Fruit fly (Drosophila melanogaster) whole organism, embryonic: ENCODE data around the gene CG34296.

Experiments
- BEAF-32 ChIP-seq: fragments of 200-800 bp; sonication (Bioruptor generic); optimal IDR thresholded peaks from 3 replicates; lab custom pipeline; 2017; ENCODE audit warnings: missing biosample characterization, missing genetic modification characterization, mild to moderate bottlenecking, moderate library complexity, missing genetic modification reagents
- Bgb ChIP-seq: fragments of 200-800 bp; sonication (Bioruptor generic); IDR thresholded peaks from 2 replicates; pipeline ENCODE4 v1.3.6; 2022; ENCODE audit warnings: missing biosample characterization, missing genetic modification characterization; ENCODE audit not compliant: partially characterized antibody
- CG12155 ChIP-seq: fragments of 200-800 bp; sonication (Bioruptor generic); optimal IDR thresholded peaks from 3 replicates; lab custom pipeline; 2016; ENCODE audit warnings: missing biosample characterization, missing genetic modification characterization
- CG1233 ChIP-seq: fragments of 200-800 bp; sonication (Bioruptor generic); optimal IDR thresholded peaks from 4 replicates; lab custom pipeline; 2018; ENCODE audit warnings: missing biosample characterization, mild to moderate bottlenecking, missing genetic modification characterization
- CG13287 ChIP-seq: fragments of 200-800 bp; sonication (Bioruptor generic); IDR thresholded peaks from 2 replicates; pipeline ENCODE4 v1.3.6; 2022; ENCODE audit warnings: missing biosample characterization, missing genetic modification characterization; ENCODE audit not compliant: partially characterized antibody
- CG15696 ChIP-seq: fragments of 200-800 bp; sonication (Bioruptor generic); optimal IDR thresholded peaks from 2 replicates; lab custom pipeline; 2019; ENCODE audit warnings: missing biosample characterization, mild to moderate bottlenecking, missing genetic modification characterization, moderate library complexity
- CG1603 ChIP-seq: fragments of 200-800 bp; sonication (Bioruptor generic); optimal IDR thresholded peaks from 2 replicates; lab custom pipeline; 2019; ENCODE audit warnings: missing biosample characterization, mild to moderate bottlenecking, missing genetic modification characterization, moderate library complexity
- CG16815 ChIP-seq: fragments of 200-800 bp; sonication (Bioruptor generic); optimal IDR thresholded peaks from 3 replicates; lab custom pipeline; 2017; ENCODE audit warnings: missing biosample characterization, mild to moderate bottlenecking, missing genetic modification characterization
- CG17829 ChIP-seq: fragments of 200-800 bp; optimal IDR thresholded peaks from 2 replicates; lab custom pipeline; 2019; ENCODE audit warnings: missing biosample characterization, mild to moderate bottlenecking, missing genetic modification characterization, moderate library complexity
- CG17912 ChIP-seq: fragments of 200-800 bp; sonication (Bioruptor generic); optimal IDR thresholded peaks from 2 replicates; lab custom pipeline; 2018; ENCODE audit warnings: missing biosample characterization, mild to moderate bottlenecking, missing genetic modification characterization
- CG18619 ChIP-seq: fragments of 200-800 bp; sonication (Bioruptor generic); optimal IDR thresholded peaks from 3 replicates; lab custom pipeline; 2017; ENCODE audit warnings: missing biosample characterization, mild to moderate bottlenecking, missing genetic modification characterization
- CG2120 ChIP-seq: fragments of 200-800 bp; sonication (Bioruptor generic); optimal IDR thresholded peaks from 3 replicates; lab custom pipeline; 2016; ENCODE audit warnings: missing biosample characterization, missing genetic modification characterization
- CG31388 ChIP-seq: fragments of 200-800 bp; sonication (Bioruptor generic); optimal IDR thresholded peaks from 2 replicates; lab custom pipeline; 2016; ENCODE audit warnings: missing biosample characterization, missing genetic modification characterization
- CG33213 ChIP-seq: fragments of 200-800 bp; sonication (Bioruptor generic); optimal IDR thresholded peaks from 3 replicates; lab custom pipeline; 2016; ENCODE audit warnings: missing biosample characterization, missing genetic modification characterization
- CG4282 ChIP-seq: fragments of 200-800 bp; sonication (Bioruptor generic); optimal IDR thresholded peaks from 2 replicates; lab custom pipeline; 2016; ENCODE audit warnings: missing biosample characterization, missing genetic modification characterization
- CG5953 ChIP-seq: fragments of 200-800 bp; sonication (Bioruptor generic); IDR thresholded peaks from 2 replicates; pipeline ENCODE4 v1.3.6; 2022; ENCODE audit warnings: missing biosample characterization, missing genetic modification characterization
- CG7928 ChIP-seq: fragments of 200-800 bp; sonication (Bioruptor generic); optimal IDR thresholded peaks from 2 replicates; lab custom pipeline; 2017; ENCODE audit warnings: missing biosample characterization, mild to moderate bottlenecking, missing genetic modification characterization
- CG7963 ChIP-seq: fragments of 200-800 bp; sonication (Bioruptor generic); IDR thresholded peaks from 3 replicates; pipeline ENCODE4 v1.3.6; 2022; ENCODE audit warnings: missing biosample characterization, missing genetic modification characterization; ENCODE audit not compliant: partially characterized antibody
- CG8944 ChIP-seq: fragments of 200-800 bp; sonication (Bioruptor generic); optimal IDR thresholded peaks from 3 replicates; lab custom pipeline; 2016; ENCODE audit warnings: missing biosample characterization, missing genetic modification characterization
- CHES-1-like ChIP-seq: fragments of 200-800 bp; sonication (Bioruptor generic); optimal IDR thresholded peaks from 2 replicates; lab custom pipeline; 2016; ENCODE audit warnings: missing biosample characterization, missing genetic modification characterization
- CTCF ChIP-seq: fragments of 200-800 bp; sonication (Bioruptor generic); optimal IDR thresholded peaks from 2 replicates; lab custom pipeline; 2017; ENCODE audit warnings: missing biosample characterization, mild to moderate bottlenecking, missing genetic modification characterization, moderate library complexity
- Drgx ChIP-seq: fragments of 200-800 bp; sonication (Bioruptor generic); IDR thresholded peaks from 2 replicates; pipeline ENCODE4 v1.3.6; 2022; ENCODE audit warnings: missing biosample characterization, missing genetic modification characterization
- HmgZ ChIP-seq: fragments of 200-800 bp; sonication (Bioruptor generic); optimal IDR thresholded peaks from 2 replicates; lab custom pipeline; 2018; ENCODE audit warnings: missing biosample characterization, mild to moderate bottlenecking, missing genetic modification characterization
- MBD-R2 ChIP-seq: fragments of 200-800 bp; sonication (Bioruptor generic); IDR thresholded peaks from 2 replicates; pipeline ENCODE4 v1.3.6; 2022; ENCODE audit warnings: missing biosample characterization, missing genetic modification characterization
- MESR4 ChIP-seq: fragments of 200-800 bp; sonication (Bioruptor generic); optimal IDR thresholded peaks from 2 replicates; lab custom pipeline; 2018; ENCODE audit warnings: missing biosample characterization, mild to moderate bottlenecking, missing genetic modification characterization, moderate library complexity
- NfI ChIP-seq: fragments of 200-800 bp; sonication (Bioruptor generic); optimal IDR thresholded peaks from 3 replicates; lab custom pipeline; 2018; ENCODE audit warnings: missing biosample characterization, mild to moderate bottlenecking, missing genetic modification characterization, moderate library complexity
- Opbp ChIP-seq: fragments of 200-800 bp; sonication (Bioruptor generic); IDR thresholded peaks from 3 replicates; pipeline ENCODE4 v1.3.6; 2022; ENCODE audit warnings: missing biosample characterization, missing genetic modification characterization; ENCODE audit not compliant: partially characterized antibody
- Rfx ChIP-seq: fragments of 200-800 bp; sonication (Bioruptor generic); IDR thresholded peaks from 2 replicates; pipeline ENCODE4 v1.3.6; 2022; ENCODE audit warnings: missing biosample characterization, missing genetic modification characterization
- Sox102F ChIP-seq: fragments of 200-800 bp; sonication (Bioruptor generic); optimal IDR thresholded peaks from 2 replicates; lab custom pipeline; 2018; ENCODE audit warnings: missing biosample characterization, mild to moderate bottlenecking, missing genetic modification characterization, moderate library complexity
- Sry-δ ChIP-seq: fragments of 200-800 bp; sonication (Bioruptor generic); optimal IDR thresholded peaks from 2 replicates; lab custom pipeline; 2016; ENCODE audit warnings: missing biosample characterization, missing genetic modification characterization
- bsh ChIP-seq, 2 experiments: fragments of 200-800 bp; sonication (Bioruptor generic); optimal IDR thresholded peaks; 2 replicates each; lab custom pipeline; 2017 to 2018; ENCODE audit warnings: mild to moderate bottlenecking in 2 of 2, missing biosample characterization in 2 of 2, missing genetic modification characterization in 2 of 2, moderate library complexity in 1 of 2
- ci ChIP-seq: fragments of 200-800 bp; sonication (Bioruptor generic); IDR thresholded peaks from 3 replicates; pipeline ENCODE4 v1.3.6; 2022; ENCODE audit warnings: missing biosample characterization, missing genetic modification characterization
- cwo ChIP-seq: fragments of 200-800 bp; sonication (Bioruptor generic); optimal IDR thresholded peaks from 3 replicates; lab custom pipeline; 2017; ENCODE audit warnings: missing biosample characterization, missing genetic modification characterization, mild to moderate bottlenecking, moderate library complexity, missing genetic modification reagents
- fd96Cb ChIP-seq: fragments of 200-800 bp; sonication (Bioruptor generic); optimal IDR thresholded peaks from 2 replicates; lab custom pipeline; 2018; ENCODE audit warnings: missing biosample characterization, mild to moderate bottlenecking, missing genetic modification characterization, moderate library complexity
- gcm2 ChIP-seq: fragments of 200-800 bp; sonication (Bioruptor generic); optimal IDR thresholded peaks from 2 replicates; lab custom pipeline; 2016; ENCODE audit warnings: missing biosample characterization, missing genetic modification characterization
- grau ChIP-seq: fragments of 200-800 bp; optimal IDR thresholded peaks from 3 replicates; lab custom pipeline; 2019; ENCODE audit warnings: missing biosample characterization, mild to moderate bottlenecking, missing genetic modification characterization, moderate library complexity
- hkb ChIP-seq, 2 experiments: fragments of 200-800 bp in 1 of 2; fragments of >200 bp in 1 of 2; sonication (Bioruptor generic) in 1 of 2; IDR thresholded peaks in 1 of 2; optimal IDR thresholded peaks in 1 of 2; 2 replicates each; pipeline versions ENCODE4 v1.3.6 to Lab custom; 2017 to 2022; ENCODE audit warnings: missing biosample characterization in 1 of 2, missing genetic modification characterization in 1 of 2
- insv ChIP-seq, 2 experiments: fragments of 200-800 bp; sonication (Bioruptor generic); optimal IDR thresholded peaks; 3 replicates each; lab custom pipeline; 2016 to 2018; ENCODE audit warnings: missing biosample characterization in 2 of 2, missing genetic modification characterization in 2 of 2
- knrl ChIP-seq: fragments of 200-800 bp; sonication (Bioruptor generic); IDR thresholded peaks from 3 replicates; pipeline ENCODE4 v1.3.6; 2022; ENCODE audit warnings: missing biosample characterization, missing genetic modification characterization; ENCODE audit not compliant: partially characterized antibody
- nom ChIP-seq: fragments of 200-800 bp; sonication (Bioruptor generic); optimal IDR thresholded peaks from 2 replicates; lab custom pipeline; 2017; ENCODE audit warnings: missing biosample characterization, missing genetic modification characterization, mild to moderate bottlenecking, moderate library complexity, missing genetic modification reagents
- pan ChIP-seq, 4 experiments: fragments of >200 bp in 3 of 4; fragments of 200-800 bp in 1 of 4; sonication (Bioruptor generic) in 1 of 4; optimal IDR thresholded peaks in 3 of 4; IDR thresholded peaks in 1 of 4; 2 replicates each; pipeline versions ENCODE4 v1.3.6 to Lab custom; 2017 to 2022; ENCODE audit warnings: missing biosample characterization in 2 of 4, missing genetic modification characterization in 2 of 4, mixed read lengths in 1 of 4
- schlank ChIP-seq: fragments of 200-800 bp; sonication (Bioruptor generic); optimal IDR thresholded peaks from 2 replicates; lab custom pipeline; 2018; ENCODE audit warnings: missing biosample characterization, mild to moderate bottlenecking, missing genetic modification characterization
- slbo ChIP-seq: fragments of 200-800 bp; sonication (Bioruptor generic); IDR thresholded peaks from 2 replicates; pipeline ENCODE4 v1.3.6; 2022; ENCODE audit warnings: missing biosample characterization, missing genetic modification characterization
- sob ChIP-seq: fragments of 200-800 bp; sonication (Bioruptor generic); IDR thresholded peaks from 2 replicates; pipeline ENCODE4 v1.3.6; 2022; ENCODE audit warnings: missing biosample characterization, missing genetic modification characterization
- wek ChIP-seq: fragments of 200-800 bp; sonication (Bioruptor generic); optimal IDR thresholded peaks from 3 replicates; lab custom pipeline; 2018; ENCODE audit warnings: missing biosample characterization, mild to moderate bottlenecking, missing genetic modification characterization, moderate library complexity
- zfh1 ChIP-seq: fragments of 200-800 bp; sonication (Bioruptor generic); IDR thresholded peaks from 3 replicates; pipeline ENCODE4 v1.3.6; 2022; ENCODE audit warnings: missing biosample characterization, missing genetic modification characterization
- zfh2 ChIP-seq: fragments of 200-800 bp; sonication (Bioruptor generic); optimal IDR thresholded peaks from 2 replicates; lab custom pipeline; 2016; ENCODE audit warnings: missing biosample characterization, missing genetic modification characterization

Gene CG34296

DNA sequence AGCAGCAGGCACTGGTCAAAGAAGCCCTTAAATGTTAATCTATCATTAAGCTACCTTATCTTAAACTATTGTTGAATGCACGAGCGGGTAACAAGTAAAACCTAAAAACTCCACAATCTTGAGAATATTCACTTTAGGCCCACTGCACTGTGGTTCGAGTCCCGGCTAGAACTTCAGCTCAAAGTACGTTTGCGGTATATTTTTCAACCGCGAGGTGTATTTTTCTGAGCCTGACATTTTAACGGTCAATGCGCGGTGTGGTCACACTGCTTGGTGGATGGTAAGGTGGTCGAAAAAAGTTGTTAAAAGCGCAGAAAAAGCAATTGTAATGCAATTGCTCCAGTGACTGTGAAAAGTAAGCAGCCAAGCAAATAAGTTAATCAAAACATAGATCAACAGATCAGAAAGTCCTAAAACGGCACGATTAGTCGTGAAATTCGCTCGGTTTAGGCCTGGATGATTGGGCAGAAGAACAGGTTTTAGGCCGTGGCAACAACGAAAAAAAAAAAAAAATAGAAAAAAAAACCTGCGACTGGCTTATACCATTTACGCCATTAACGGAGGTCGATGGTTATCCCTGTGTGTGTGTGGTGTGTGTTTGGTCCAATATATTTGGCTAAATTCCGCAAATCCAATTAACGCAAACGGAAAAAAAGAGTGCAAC lies 3.4 kb downstream of the CG34296 start, which contains the start of gene Kul (continued):
- TF ChIP-seq schlank = no peak
- TF ChIP-seq Sry-δ = peak; percentile 40
- TF ChIP-seq Sox102F (GFP tag; lab: Kevin White, UChicago) = no peak
- TF ChIP-seq sob (GFP tag; lab: Robert Waterston, UW) = peak; percentile 44
- TF ChIP-seq CG13287 (GFP tag; lab: Robert Waterston, UW) = peak; percentile 20; the same call in 1 of the 2 replicates
- TF ChIP-seq nom (GFP tag; lab: Kevin White, UChicago) = peak; percentile 91
- peak; percentile 39 for TF ChIP-seq CG33213 (GFP tag; lab: Kevin White, UChicago)
- peak; percentile 9 for TF ChIP-seq gcm2 (GFP tag; lab: Kevin White, UChicago)
- TF ChIP-seq Opbp (GFP tag; lab: Robert Waterston, UW) = peak; percentile 63; the same call in 2 of the 3 replicates
- TF ChIP-seq CG7963 (GFP tag; lab: Robert Waterston, UW) = no peak
- no peak for TF ChIP-seq cwo (GFP tag; lab: Kevin White, UChicago)
- no peak for TF ChIP-seq pan (optimal IDR thresholded peaks at IDR 0.05; lab: Kevin White, UChicago)
- TF ChIP-seq pan (GFP tag; optimal IDR thresholded peaks at IDR 0.05 in 1 of 2, IDR thresholded peaks at IDR 0.05 in 1 of 2) = peak in 1 of 2 experiments; percentile 36
- TF ChIP-seq CG18619 (GFP tag; lab: Kevin White, UChicago) = peak; percentile 18
- peak; percentile 23 for TF ChIP-seq CG2120
- no peak for TF ChIP-seq fd96Cb (tag; lab: Kevin White, UChicago)
- peak; percentile 11 for TF ChIP-seq CG1233 (GFP tag; lab: Kevin White, UChicago)
- peak; percentile 2 for TF ChIP-seq zfh2
- peak; percentile 29 for TF ChIP-seq NfI
- peak; percentile 7 to 40 for TF ChIP-seq bsh (GFP tag; optimal IDR thresholded peaks at IDR 0.05; lab: Kevin White, UChicago)
- peak; percentile 79 for TF ChIP-seq CG1603 (tag; lab: Kevin White, UChicago)
- peak; percentile 48 for TF ChIP-seq HmgZ (tag; lab: Kevin White, UChicago)
- TF ChIP-seq CG12155 = peak; percentile 12
- TF ChIP-seq BEAF-32 (GFP tag; lab: Kevin White, UChicago) = peak; percentile 30
- peak; percentile 2 for TF ChIP-seq CG7928
- TF ChIP-seq zfh1 (GFP tag; lab: Robert Waterston, UW) = peak; percentile 64
- TF ChIP-seq CG17912 (GFP tag; lab: Kevin White, UChicago) = peak; percentile 1
- TF ChIP-seq CG16815 (GFP tag; lab: Kevin White, UChicago) = no peak
- TF ChIP-seq CG4282 (GFP tag; lab: Kevin White, UChicago) = peak; percentile 93
- TF ChIP-seq Drgx (GFP tag; lab: Robert Waterston, UW) = peak; percentile 31; the same call in 1 of the 2 replicates
- peak; percentile 45 for TF ChIP-seq MESR4 (GFP tag; lab: Kevin White, UChicago)
- TF ChIP-seq hkb (optimal IDR thresholded peaks at IDR 0.05; lab: Kevin White, UChicago) = no peak
- TF ChIP-seq hkb (GFP tag; IDR thresholded peaks at IDR 0.05; lab: Robert Waterston, UW) = 0 out of 2 replicates have a peak, but pooled peaks have one; percentile 20
- peak; percentile 67 for TF ChIP-seq Rfx
- peak; percentile 49 for TF ChIP-seq MBD-R2 (GFP tag; lab: Robert Waterston, UW)
- TF ChIP-seq CHES-1-like (GFP tag; lab: Kevin White, UChicago) = peak; percentile 54
- peak; percentile 2 for TF ChIP-seq CG15696 (tag; lab: Kevin White, UChicago)
- peak; percentile 28 for TF ChIP-seq CG17829
- TF ChIP-seq slbo (GFP tag; lab: Robert Waterston, UW) = peak; percentile 46; the same call in 1 of the 2 replicates
- peak; percentile 26; the same call in 1 of the 2 replicates for TF ChIP-seq Bgb (GFP tag; lab: Robert Waterston, UW)
- no peak for TF ChIP-seq wek (GFP tag; lab: Kevin White, UChicago)
- no peak for TF ChIP-seq CG5953 (GFP tag; lab: Robert Waterston, UW)
- TF ChIP-seq CG8944 (GFP tag; lab: Kevin White, UChicago) = no peak
- 0 out of 3 replicates have a peak, but pooled peaks have one; percentile 18 for TF ChIP-seq ci (GFP tag; lab: Robert Waterston, UW)
- peak; percentile 48 for TF ChIP-seq grau (tag; lab: Kevin White, UChicago)
- peak; percentile 28; the same call in 1 of the 3 replicates for TF ChIP-seq knrl
- TF ChIP-seq insv (GFP tag; optimal IDR thresholded peaks at IDR 0.05; lab: Kevin White, UChicago) = peak in 1 of 2 experiments; percentile 14
- no peak for TF ChIP-seq CG31388 (GFP tag; lab: Kevin White, UChicago)
- peak; percentile 27 for TF ChIP-seq CTCF
